Worm (Caenorhabditis elegans) whole organism, L2 larva: ENCODE results near the gene C14B9.10.
A peak's percentile ranks its signal among the peaks of the same experiment; 100 is the strongest.

Experiments
- C34F6.9 ChIP-seq: fragments of 150-350 bp; optimal IDR thresholded peaks from 2 replicates; lab custom pipeline; 2014; ENCODE audit warnings: missing biosample characterization, missing genetic modification characterization
- F13H6.1 ChIP-seq: sonication (generic microtip); optimal IDR thresholded peaks from 2 replicates; lab custom pipeline; 2016; ENCODE audit warnings: missing genetic modification characterization, missing compliant biosample characterization
- R02D3.7 ChIP-seq: fragments of 150-350 bp; optimal IDR thresholded peaks from 2 replicates; lab custom pipeline; 2014; ENCODE audit warnings: missing biosample characterization, missing genetic modification characterization
- Y55F3AM.14 ChIP-seq: fragments of 200-800 bp; sonication (Bioruptor generic); optimal IDR thresholded peaks from 2 replicates; lab custom pipeline; 2018; ENCODE audit warnings: mild to moderate bottlenecking, missing genetic modification characterization, missing compliant biosample characterization
- ZK546.5 ChIP-seq: sonication (generic microtip); optimal IDR thresholded peaks from 2 replicates; lab custom pipeline; 2017; ENCODE audit warnings: missing biosample characterization, missing genetic modification characterization
- alr-1 ChIP-seq: fragments of 150-350 bp; optimal IDR thresholded peaks from 2 replicates; lab custom pipeline; 2014; ENCODE audit warnings: missing biosample characterization, missing genetic modification characterization
- ama-1 ChIP-seq: fragments of 150-350 bp; optimal IDR thresholded peaks from 2 replicates; lab custom pipeline; 2018; ENCODE audit warnings: inconsistent platforms
- blmp-1 ChIP-seq: sonication (generic microtip); optimal IDR thresholded peaks from 2 replicates; lab custom pipeline; 2017; ENCODE audit warnings: missing genetic modification characterization, mild to moderate bottlenecking, missing compliant biosample characterization, antibody characterized with exemption, moderate library complexity; ENCODE audit not compliant: insufficient read depth
- ceh-16 ChIP-seq: fragments of 150-350 bp; optimal IDR thresholded peaks from 2 replicates; lab custom pipeline; 2014; ENCODE audit warnings: missing biosample characterization, missing genetic modification characterization
- ceh-82 ChIP-seq: fragments of 150-350 bp; optimal IDR thresholded peaks from 2 replicates; lab custom pipeline; 2014; ENCODE audit warnings: missing biosample characterization, missing genetic modification characterization
- crh-2 ChIP-seq: sonication (generic microtip); optimal IDR thresholded peaks from 2 replicates; lab custom pipeline; 2017; ENCODE audit warnings: missing biosample characterization, missing genetic modification characterization
- dmd-4 ChIP-seq: sonication (generic microtip); optimal IDR thresholded peaks from 2 replicates; lab custom pipeline; 2017; ENCODE audit warnings: missing biosample characterization, missing genetic modification characterization
- egl-27 ChIP-seq: sonication (generic microtip); optimal IDR thresholded peaks from 3 replicates; lab custom pipeline; 2017; ENCODE audit warnings: missing biosample characterization, missing genetic modification reagents, missing genetic modification characterization
- elt-1 ChIP-seq: fragments of 150-350 bp; optimal IDR thresholded peaks from 2 replicates; lab custom pipeline; 2014; ENCODE audit warnings: missing biosample characterization, missing genetic modification characterization
- fos-1 ChIP-seq: fragments of 150-350 bp; optimal IDR thresholded peaks from 2 replicates; lab custom pipeline; 2014; ENCODE audit warnings: missing biosample characterization, missing genetic modification characterization
- gmeb-1 ChIP-seq: fragments of 150-350 bp; optimal IDR thresholded peaks from 2 replicates; lab custom pipeline; 2014; ENCODE audit warnings: missing biosample characterization, missing genetic modification characterization
- lin-11 ChIP-seq: fragments of 150-350 bp; sonication (generic microtip); optimal IDR thresholded peaks from 2 replicates; lab custom pipeline; 2014; ENCODE audit warnings: missing biosample characterization, missing genetic modification characterization, inconsistent platforms, mixed read lengths
- lin-13 ChIP-seq: fragments of 150-350 bp; optimal IDR thresholded peaks from 2 replicates; lab custom pipeline; 2014; ENCODE audit warnings: missing biosample characterization, missing genetic modification reagents, missing genetic modification characterization
- lsy-2 ChIP-seq, 2 experiments: fragments of 150-350 bp in 1 of 2; sonication (generic microtip) in 1 of 2; optimal IDR thresholded peaks; 2 replicates each; lab custom pipeline; 2014 to 2017; ENCODE audit warnings: missing biosample characterization in 2 of 2, missing genetic modification characterization in 2 of 2
- mab-5 ChIP-seq: fragments of 150-350 bp; optimal IDR thresholded peaks from 2 replicates; lab custom pipeline; 2014; ENCODE audit warnings: missing biosample characterization, missing genetic modification characterization
- mbf-1 ChIP-seq: sonication (generic microtip); optimal IDR thresholded peaks from 2 replicates; lab custom pipeline; 2017; ENCODE audit warnings: missing biosample characterization, missing genetic modification characterization
- mdl-1 ChIP-seq, 2 experiments: fragments of 150-350 bp in 1 of 2; sonication (generic microtip) in 1 of 2; optimal IDR thresholded peaks; 2 replicates each; lab custom pipeline; 2017; ENCODE audit warnings: missing biosample characterization in 2 of 2, missing genetic modification characterization in 2 of 2
- nhr-10 ChIP-seq: sonication (generic microtip); optimal IDR thresholded peaks from 2 replicates; lab custom pipeline; 2017; ENCODE audit warnings: missing biosample characterization, missing genetic modification characterization
- nhr-11 ChIP-seq: fragments of 150-350 bp; optimal IDR thresholded peaks from 2 replicates; lab custom pipeline; 2014; ENCODE audit warnings: missing biosample characterization, missing genetic modification characterization
- nhr-12 ChIP-seq: fragments of 150-350 bp; optimal IDR thresholded peaks from 2 replicates; lab custom pipeline; 2014; ENCODE audit warnings: missing biosample characterization, missing genetic modification characterization
- nhr-129 ChIP-seq: fragments of 150-350 bp; optimal IDR thresholded peaks from 2 replicates; lab custom pipeline; 2014; ENCODE audit warnings: missing biosample characterization, missing genetic modification characterization
- nhr-21 ChIP-seq: fragments of 150-350 bp; optimal IDR thresholded peaks from 2 replicates; lab custom pipeline; 2014; ENCODE audit warnings: missing biosample characterization, missing genetic modification characterization
- nhr-23 ChIP-seq: fragments of 150-350 bp; optimal IDR thresholded peaks from 2 replicates; lab custom pipeline; 2014; ENCODE audit warnings: missing biosample characterization, missing genetic modification reagents, missing genetic modification characterization
- nhr-237 ChIP-seq: fragments of 150-350 bp; optimal IDR thresholded peaks from 2 replicates; lab custom pipeline; 2014; ENCODE audit warnings: missing biosample characterization, missing genetic modification characterization
- nhr-6 ChIP-seq: fragments of 150-350 bp; optimal IDR thresholded peaks from 2 replicates; lab custom pipeline; 2014; ENCODE audit warnings: missing biosample characterization, missing genetic modification characterization
- nhr-77 ChIP-seq: fragments of 150-350 bp; optimal IDR thresholded peaks from 2 replicates; lab custom pipeline; 2014; ENCODE audit warnings: missing biosample characterization, missing genetic modification characterization
- peb-1 ChIP-seq: fragments of 150-350 bp; optimal IDR thresholded peaks from 2 replicates; lab custom pipeline; 2014; ENCODE audit warnings: missing biosample characterization, missing genetic modification characterization
- skn-1 ChIP-seq: sonication (generic microtip); optimal IDR thresholded peaks from 2 replicates; lab custom pipeline; 2017; ENCODE audit warnings: missing biosample characterization, missing genetic modification characterization
- sma-3 ChIP-seq: sonication (generic microtip); optimal IDR thresholded peaks from 2 replicates; lab custom pipeline; 2016; ENCODE audit warnings: missing genetic modification reagents, missing genetic modification characterization, missing compliant biosample characterization
- sma-9 ChIP-seq, 2 experiments: fragments of 150-350 bp in 1 of 2; sonication (generic microtip) in 1 of 2; optimal IDR thresholded peaks; 2 replicates each; lab custom pipeline; 2014 to 2016; ENCODE audit warnings: missing genetic modification characterization in 2 of 2, mild to moderate bottlenecking in 1 of 2, missing biosample characterization in 1 of 2, missing compliant biosample characterization in 1 of 2, missing genetic modification reagents in 1 of 2, moderate library complexity in 1 of 2
- snpc-4 ChIP-seq: fragments of 150-350 bp; optimal IDR thresholded peaks from 2 replicates; lab custom pipeline; 2014; ENCODE audit warnings: missing biosample characterization, missing genetic modification characterization
- unc-39 ChIP-seq: fragments of 150-350 bp; optimal IDR thresholded peaks from 2 replicates; lab custom pipeline; 2014; ENCODE audit warnings: missing biosample characterization, missing genetic modification characterization
- unc-55 ChIP-seq: fragments of 150-350 bp; sonication (generic microtip); optimal IDR thresholded peaks from 3 replicates; lab custom pipeline; 2014; ENCODE audit warnings: missing biosample characterization, missing genetic modification reagents, missing genetic modification characterization
- zag-1 ChIP-seq: fragments of 150-350 bp; optimal IDR thresholded peaks from 2 replicates; lab custom pipeline; 2014; ENCODE audit warnings: missing biosample characterization, missing genetic modification characterization
- ztf-1 ChIP-seq: fragments of 200-800 bp; sonication (Bioruptor generic); conservative IDR thresholded peaks from 2 replicates; pipeline ENCODE4 v1.3.6; 2022; ENCODE audit warnings: missing genetic modification characterization, missing compliant biosample characterization
- ztf-11 ChIP-seq: sonication (generic microtip); optimal IDR thresholded peaks from 2 replicates; lab custom pipeline; 2017; ENCODE audit warnings: missing biosample characterization, missing genetic modification characterization
- ztf-4 ChIP-seq: fragments of 150-350 bp; optimal IDR thresholded peaks from 2 replicates; lab custom pipeline; 2014; ENCODE audit warnings: missing biosample characterization, missing genetic modification characterization

The C14B9.10 gene

DNA sequence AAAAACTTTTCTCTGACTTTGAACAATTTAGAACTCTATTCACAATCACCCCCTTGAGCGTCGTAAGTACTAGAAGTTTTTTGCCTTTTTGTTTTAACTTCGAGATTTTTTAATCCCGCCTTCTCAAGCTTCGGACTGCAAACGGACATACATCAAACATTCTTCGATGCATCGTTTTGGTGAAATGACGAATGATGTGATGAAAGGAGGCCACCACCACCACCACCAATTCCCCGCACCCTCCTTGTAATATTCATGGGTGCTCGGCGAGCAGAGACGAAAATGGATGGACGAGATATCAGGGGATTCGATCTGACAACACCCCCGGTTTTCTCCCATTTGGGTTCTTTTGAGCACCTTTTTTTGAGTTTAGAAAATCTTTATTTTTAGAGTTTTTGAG is 15.3 kb downstream of the C14B9.10 start:
- TF ChIP-seq unc-55 (GFP tag; lab: Kevin White, UChicago) (peak; percentile 46), nhr-12 (tag; lab: Kevin White, UChicago) (no peak)

DNA sequence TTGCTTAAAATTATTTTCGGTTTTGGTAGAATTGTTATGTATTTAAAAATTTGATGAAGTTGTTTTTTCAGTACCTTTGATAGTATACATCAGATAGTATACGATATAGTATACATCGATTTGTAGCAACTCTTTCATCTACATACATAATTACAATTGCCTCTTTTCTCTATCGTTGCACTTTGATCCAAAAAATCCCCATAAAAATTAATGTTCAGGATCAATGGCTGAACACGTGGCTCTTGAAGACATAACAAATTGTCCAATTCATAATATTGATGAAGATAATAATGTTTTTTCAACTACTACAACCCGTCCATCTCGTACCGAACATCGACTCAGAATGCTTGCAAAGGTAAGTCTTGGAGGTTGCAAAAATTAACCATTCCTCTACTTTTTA is 18.1 kb downstream of the C14B9.10 start, which contains the start of gene D2007.2:
D2007.2 (plus strand) TSS at position 213 of the 400 bp plus-strand sequence.
- TF ChIP-seq alr-1 (tag; lab: Kevin White, UChicago) (no peak), peb-1 (tag; lab: Kevin White, UChicago) (no peak), R02D3.7 (no peak), F13H6.1 (tag; lab: Kevin White, UChicago) (no peak), ztf-11 (tag; lab: Kevin White, UChicago) (no peak), Y55F3AM.14 (GFP tag; lab: Kevin White, UChicago) (no peak), zag-1 (tag; lab: Kevin White, UChicago) (no peak), sma-9 (GFP tag; optimal IDR thresholded peaks at IDR 0.05; lab: Kevin White, UChicago) (no peak), sma-9 (tag; optimal IDR thresholded peaks at IDR 0.05; lab: Kevin White, UChicago) (no peak)

DNA sequence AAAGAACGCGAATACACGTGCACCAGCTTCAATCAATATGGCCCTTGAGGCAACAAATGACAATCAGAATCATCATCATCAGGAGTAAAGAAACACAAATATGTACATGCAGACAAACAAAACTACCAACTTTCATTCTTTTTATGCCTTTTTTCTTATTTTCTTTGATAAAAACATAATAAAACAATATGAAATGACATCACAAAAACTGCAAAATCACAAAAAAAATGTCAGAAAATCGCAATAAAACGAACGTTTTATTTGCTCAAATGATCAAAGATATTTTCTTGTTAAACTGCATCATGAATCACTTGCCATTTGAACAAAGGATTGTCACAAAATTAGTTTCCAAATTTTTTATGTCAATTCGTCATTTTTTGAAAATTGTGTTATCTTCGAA is 23.8 kb downstream of the C14B9.10 start:
- TF ChIP-seq F13H6.1 (tag; lab: Kevin White, UChicago), result no peak
- TF ChIP-seq fos-1 (tag; lab: Kevin White, UChicago), result peak; percentile 16

DNA sequence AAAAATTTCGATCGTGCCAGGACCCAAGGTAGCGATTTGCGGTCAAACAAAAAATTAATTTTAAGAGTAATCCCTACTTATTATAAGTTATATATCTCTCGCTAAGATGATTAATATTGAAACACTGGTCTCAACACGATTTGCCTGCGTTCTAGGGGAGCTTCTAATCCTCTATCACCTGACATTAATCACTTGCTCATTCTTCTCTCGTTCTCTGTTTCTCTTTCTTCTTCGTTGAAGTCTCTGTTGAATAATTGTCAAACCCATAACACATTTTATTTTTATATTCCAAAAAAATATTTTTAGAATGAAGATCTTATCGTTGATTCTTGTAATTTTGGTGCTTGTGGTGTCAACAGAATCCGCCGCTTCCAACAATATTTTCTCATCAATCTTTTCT is 24.5 kb downstream of the C14B9.10 start, which contains the start of gene D2007.1:
D2007.1 (plus strand) TSS at position 301 of the 400 bp plus-strand sequence.
- TF ChIP-seq ama-1 (lab: Kevin White, UChicago), result no peak
- TF ChIP-seq elt-1 (tag; lab: Kevin White, UChicago), result no peak
- no peak for TF ChIP-seq nhr-23
- peak in 1 of 2 experiments; percentile 1 for TF ChIP-seq lsy-2 (tag; optimal IDR thresholded peaks at IDR 0.05; lab: Kevin White, UChicago)
- TF ChIP-seq C34F6.9 (tag; lab: Kevin White, UChicago), result peak; percentile 32
- no peak for TF ChIP-seq ztf-11 (tag; lab: Kevin White, UChicago)
- no peak for TF ChIP-seq mbf-1 (tag; lab: Kevin White, UChicago)
- TF ChIP-seq nhr-237, result no peak

DNA sequence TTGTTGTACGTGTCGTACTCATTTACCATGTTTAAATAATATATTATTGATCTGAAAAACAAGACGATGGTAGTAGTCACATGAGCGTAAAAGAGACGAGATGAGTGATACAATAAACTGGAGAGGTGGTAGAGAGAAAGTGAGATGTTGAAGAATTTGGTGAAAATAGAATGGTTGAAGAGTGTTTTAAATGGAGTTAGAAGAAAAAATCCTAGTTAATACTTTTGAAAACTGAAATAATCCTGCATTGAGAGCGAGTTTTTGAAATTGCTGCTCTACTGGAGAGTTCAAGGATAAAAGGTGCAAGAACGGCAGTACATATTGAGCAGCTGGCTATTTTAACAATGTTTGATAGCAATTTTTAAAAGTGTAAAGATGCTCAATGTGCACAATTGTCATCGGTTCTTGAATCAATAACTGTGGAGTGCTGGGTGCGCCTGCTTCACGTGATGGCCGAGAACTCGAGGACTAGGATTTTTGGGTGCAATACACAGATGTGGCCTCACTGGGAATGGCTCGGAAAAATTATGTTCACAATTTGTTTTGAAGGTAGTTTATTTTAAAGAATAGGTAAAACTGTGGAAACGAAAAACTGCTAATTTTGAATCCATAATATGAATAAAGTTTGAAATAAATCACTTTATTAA is 27.6 kb downstream of the C14B9.10 start, which contains the start of gene atg-13:
atg-13 (minus strand) TSS at position 51 of the 647 bp plus-strand sequence.
- TF ChIP-seq ceh-82, result no peak
- TF ChIP-seq C34F6.9 (tag; lab: Kevin White, UChicago), result no peak
- TF ChIP-seq crh-2 (tag; lab: Kevin White, UChicago), result no peak
- TF ChIP-seq nhr-11 (tag; lab: Kevin White, UChicago), result no peak
- no peak for TF ChIP-seq egl-27
- TF ChIP-seq ztf-4 (tag; lab: Kevin White, UChicago), result no peak
- no peak for TF ChIP-seq unc-55 (GFP tag; lab: Kevin White, UChicago)
- TF ChIP-seq nhr-77, result no peak
- TF ChIP-seq ceh-16 (tag; lab: Kevin White, UChicago), result no peak
- no peak for TF ChIP-seq elt-1 (tag; lab: Kevin White, UChicago)
- TF ChIP-seq ama-1 (lab: Kevin White, UChicago), result no peak
- no peak for TF ChIP-seq ztf-11 (tag; lab: Kevin White, UChicago)
- TF ChIP-seq snpc-4 (tag; lab: Kevin White, UChicago), result no peak
- no peak for TF ChIP-seq nhr-10 (tag; lab: Kevin White, UChicago)
- no peak for TF ChIP-seq ZK546.5 (tag; lab: Kevin White, UChicago)
- peak; percentile 1 for TF ChIP-seq fos-1 (tag; lab: Kevin White, UChicago)
- no peak for TF ChIP-seq blmp-1
- TF ChIP-seq lin-11 (tag; lab: Kevin White, UChicago), result no peak
- peak; percentile 17 for TF ChIP-seq nhr-129
- TF ChIP-seq skn-1 (tag; lab: Kevin White, UChicago), result no peak
- TF ChIP-seq nhr-21, result no peak
- no peak for TF ChIP-seq mbf-1 (tag; lab: Kevin White, UChicago)
- TF ChIP-seq nhr-6, result no peak
- peak; percentile 8 for TF ChIP-seq gmeb-1 (tag; lab: Kevin White, UChicago)
- TF ChIP-seq unc-39 (tag; lab: Kevin White, UChicago), result no peak
- TF ChIP-seq lsy-2 (tag; optimal IDR thresholded peaks at IDR 0.05; lab: Kevin White, UChicago), result peak in 1 of 2 experiments; percentile 34
- TF ChIP-seq zag-1 (tag; lab: Kevin White, UChicago), result no peak
- TF ChIP-seq nhr-12 (tag; lab: Kevin White, UChicago), result no peak
- TF ChIP-seq ztf-1 (GFP tag; lab: Robert Waterston, UW), result no peak
- no peak for TF ChIP-seq R02D3.7
- TF ChIP-seq lin-13 (GFP tag; lab: Kevin White, UChicago), result no peak
- no peak for TF ChIP-seq mab-5
- no peak for TF ChIP-seq dmd-4
- TF ChIP-seq sma-3, result no peak
- no peak for TF ChIP-seq mdl-1 (tag; optimal IDR thresholded peaks at IDR 0.05; lab: Kevin White, UChicago)
